Worm (Caenorhabditis elegans) whole organism, late embryonic: ENCODE measurements around the gene ZK328.6.

Source experiments
- C08G9.2 ChIP-seq: sonication (generic microtip); optimal IDR thresholded peaks from 2 replicates; lab custom pipeline; 2016; ENCODE audit warnings: mild to moderate bottlenecking, missing genetic modification characterization, moderate library complexity, missing compliant biosample characterization
- C38D4.7 ChIP-seq: fragments of 200-800 bp; sonication (Bioruptor generic); optimal IDR thresholded peaks from 2 replicates; lab custom pipeline; 2018; ENCODE audit warnings: mild to moderate bottlenecking, missing genetic modification characterization, moderate library complexity, missing compliant biosample characterization
- F13H6.1 ChIP-seq: sonication (generic microtip); optimal IDR thresholded peaks from 2 replicates; lab custom pipeline; 2016; ENCODE audit warnings: missing genetic modification characterization, missing compliant biosample characterization
- Y22D7AL.16 ChIP-seq: sonication (generic microtip); optimal IDR thresholded peaks from 2 replicates; lab custom pipeline; 2016; ENCODE audit warnings: missing genetic modification characterization, missing compliant biosample characterization
- ceh-14 ChIP-seq: sonication (generic microtip); optimal IDR thresholded peaks from 2 replicates; lab custom pipeline; 2016; ENCODE audit warnings: missing genotype, missing genetic modification characterization, missing compliant biosample characterization
- ceh-18 ChIP-seq: sonication (generic microtip); optimal IDR thresholded peaks from 2 replicates; lab custom pipeline; 2016; ENCODE audit warnings: missing genetic modification characterization, missing compliant biosample characterization
- ceh-2 ChIP-seq: sonication (generic microtip); optimal IDR thresholded peaks from 2 replicates; lab custom pipeline; 2016; ENCODE audit warnings: missing genotype, missing genetic modification characterization, missing compliant biosample characterization
- ceh-24 ChIP-seq: sonication (generic microtip); optimal IDR thresholded peaks from 2 replicates; lab custom pipeline; 2016; ENCODE audit warnings: mild to moderate bottlenecking, missing genetic modification characterization, missing compliant biosample characterization
- ceh-31 ChIP-seq: sonication (generic microtip); optimal IDR thresholded peaks from 2 replicates; lab custom pipeline; 2016; ENCODE audit warnings: missing genetic modification characterization, missing compliant biosample characterization
- ceh-34 ChIP-seq: sonication (generic microtip); optimal IDR thresholded peaks from 2 replicates; lab custom pipeline; 2016; ENCODE audit warnings: mild to moderate bottlenecking, missing genetic modification characterization, missing compliant biosample characterization
- ceh-48 ChIP-seq: sonication (generic microtip); optimal IDR thresholded peaks from 2 replicates; lab custom pipeline; 2016; ENCODE audit warnings: missing genetic modification characterization, inconsistent platforms, missing compliant biosample characterization
- ceh-9 ChIP-seq: sonication (generic microtip); optimal IDR thresholded peaks from 2 replicates; lab custom pipeline; 2016; ENCODE audit warnings: mild to moderate bottlenecking, missing genetic modification characterization, inconsistent platforms, missing compliant biosample characterization
- dmd-4 ChIP-seq: sonication (generic microtip); optimal IDR thresholded peaks from 2 replicates; lab custom pipeline; 2016; ENCODE audit warnings: borderline replicate concordance, missing genetic modification characterization, missing compliant biosample characterization
- elt-2 ChIP-seq: sonication (generic microtip); optimal IDR thresholded peaks from 2 replicates; lab custom pipeline; 2016; ENCODE audit warnings: missing genetic modification reagents, missing genetic modification characterization, missing compliant biosample characterization
- ets-4 ChIP-seq: sonication (generic microtip); optimal IDR thresholded peaks from 2 replicates; lab custom pipeline; 2016; ENCODE audit warnings: missing genetic modification characterization, missing compliant biosample characterization
- fax-1 ChIP-seq: sonication (generic microtip); optimal IDR thresholded peaks from 2 replicates; lab custom pipeline; 2016; ENCODE audit warnings: missing genotype, missing genetic modification characterization, missing compliant biosample characterization
- hlh-13 ChIP-seq: fragments of 200-800 bp; sonication (Bioruptor generic); optimal IDR thresholded peaks from 2 replicates; lab custom pipeline; 2018; ENCODE audit warnings: mild to moderate bottlenecking, missing genetic modification characterization, missing compliant biosample characterization
- hlh-30 ChIP-seq: sonication (generic microtip); optimal IDR thresholded peaks from 2 replicates; lab custom pipeline; 2017; ENCODE audit warnings: antibody characterized with exemption, missing genetic modification characterization, missing compliant biosample characterization; ENCODE audit not compliant: insufficient read depth
- hlh-6 ChIP-seq: sonication (generic microtip); optimal IDR thresholded peaks from 2 replicates; lab custom pipeline; 2016; ENCODE audit warnings: missing genotype, missing genetic modification characterization, missing compliant biosample characterization
- hlh-8 ChIP-seq: sonication (generic microtip); optimal IDR thresholded peaks from 2 replicates; lab custom pipeline; 2016; ENCODE audit warnings: missing genotype, missing genetic modification characterization, missing compliant biosample characterization
- lim-6 ChIP-seq: sonication (generic microtip); optimal IDR thresholded peaks from 2 replicates; lab custom pipeline; 2016; ENCODE audit warnings: missing genetic modification characterization, missing compliant biosample characterization
- mec-3 ChIP-seq: sonication (generic microtip); optimal IDR thresholded peaks from 2 replicates; lab custom pipeline; 2016; ENCODE audit warnings: borderline replicate concordance, missing genetic modification characterization, missing compliant biosample characterization
- nfya-1 ChIP-seq: sonication (generic microtip); optimal IDR thresholded peaks from 2 replicates; lab custom pipeline; 2017; ENCODE audit warnings: missing genetic modification characterization, mild to moderate bottlenecking, missing compliant biosample characterization, antibody characterized with exemption, moderate library complexity
- nhr-232 ChIP-seq: sonication (generic microtip); optimal IDR thresholded peaks from 2 replicates; lab custom pipeline; 2016; ENCODE audit warnings: missing genetic modification characterization, missing compliant biosample characterization
- odd-2 ChIP-seq: sonication (generic microtip); optimal IDR thresholded peaks from 2 replicates; lab custom pipeline; 2017; ENCODE audit warnings: antibody characterized with exemption, mild to moderate bottlenecking, missing genetic modification characterization, missing compliant biosample characterization
- pax-1 ChIP-seq: fragments of 150-350 bp; optimal IDR thresholded peaks from 2 replicates; lab custom pipeline; 2014; ENCODE audit warnings: missing biosample characterization, missing genetic modification characterization
- pha-4 ChIP-seq: fragments of 150-350 bp; optimal IDR thresholded peaks from 2 replicates; lab custom pipeline; 2018; ENCODE audit warnings: missing biosample characterization, missing genetic modification reagents, missing genetic modification characterization
- pqm-1 ChIP-seq: sonication (generic microtip); optimal IDR thresholded peaks from 2 replicates; lab custom pipeline; 2016; ENCODE audit warnings: missing genetic modification characterization, missing compliant biosample characterization
- ref-2 ChIP-seq: sonication (generic microtip); optimal IDR thresholded peaks from 2 replicates; lab custom pipeline; 2016; ENCODE audit warnings: missing genetic modification characterization, missing compliant biosample characterization
- rnt-1 ChIP-seq: sonication (generic microtip); optimal IDR thresholded peaks from 2 replicates; lab custom pipeline; 2016; ENCODE audit warnings: missing genetic modification characterization, missing compliant biosample characterization
- sdc-2 ChIP-seq: sonication (generic microtip); optimal IDR thresholded peaks from 2 replicates; lab custom pipeline; 2016; ENCODE audit warnings: missing genotype, missing genetic modification characterization, missing compliant biosample characterization
- sox-4 ChIP-seq: sonication (generic microtip); optimal IDR thresholded peaks from 2 replicates; lab custom pipeline; 2017; ENCODE audit warnings: mild to moderate bottlenecking, missing genetic modification characterization, inconsistent platforms, missing compliant biosample characterization
- tbx-2 ChIP-seq: sonication (generic microtip); optimal IDR thresholded peaks from 2 replicates; lab custom pipeline; 2016; ENCODE audit warnings: missing genetic modification characterization, missing compliant biosample characterization
- tbx-7 ChIP-seq: sonication (generic microtip); optimal IDR thresholded peaks from 2 replicates; lab custom pipeline; 2016; ENCODE audit warnings: missing genotype, missing genetic modification characterization, missing compliant biosample characterization
- ttx-3 ChIP-seq: sonication (generic microtip); optimal IDR thresholded peaks from 2 replicates; lab custom pipeline; 2016; ENCODE audit warnings: missing genetic modification reagents, missing genetic modification characterization, missing compliant biosample characterization
- unc-3 ChIP-seq, 2 experiments: fragments of 200-800 bp in 1 of 2; sonication (Bioruptor generic) in 1 of 2; sonication (generic microtip) in 1 of 2; conservative IDR thresholded peaks in 1 of 2; optimal IDR thresholded peaks in 1 of 2; 2 replicates each; pipeline versions ENCODE4 v1.3.6 to Lab custom; 2016 to 2022; ENCODE audit warnings: missing compliant biosample characterization in 2 of 2, missing genetic modification characterization in 2 of 2, missing genetic modification reagents in 1 of 2
- unc-42 ChIP-seq: sonication (generic microtip); optimal IDR thresholded peaks from 2 replicates; lab custom pipeline; 2016; ENCODE audit warnings: missing genotype, missing genetic modification characterization, missing compliant biosample characterization
- unc-55 ChIP-seq: sonication (generic microtip); optimal IDR thresholded peaks from 2 replicates; lab custom pipeline; 2017; ENCODE audit warnings: missing biosample characterization, missing genetic modification reagents, missing genetic modification characterization
- zip-5 ChIP-seq: sonication (generic microtip); optimal IDR thresholded peaks from 2 replicates; lab custom pipeline; 2016; ENCODE audit warnings: missing genetic modification characterization, missing compliant biosample characterization
- ztf-16 ChIP-seq: sonication (generic microtip); optimal IDR thresholded peaks from 2 replicates; lab custom pipeline; 2017; ENCODE audit warnings: missing genetic modification characterization, missing compliant biosample characterization

The ZK328.6 gene

ce11 chrIII:6039370-6039769, 9.0 kb upstream of the ZK328.6 start, which contains the start of gene ift-139:
Gene ift-139, minus strand, starts transcription at chrIII:6039470.
- TF ChIP-seq pha-4 (tag; lab: Kevin White, UChicago) (no peak), hlh-8 (no peak), pax-1 (no peak), Y22D7AL.16 (tag; lab: Kevin White, UChicago) (no peak), ztf-16 (tag; lab: Kevin White, UChicago) (no peak), pqm-1 (tag; lab: Kevin White, UChicago) (no peak), sox-4 (tag; lab: Kevin White, UChicago) (no peak), hlh-6 (tag; lab: Kevin White, UChicago) (no peak), fax-1 (no peak), nhr-232 (tag; lab: Kevin White, UChicago) (no peak), unc-3 (GFP tag; conservative IDR thresholded peaks at IDR 0.05; lab: Robert Waterston, UW) (no peak), unc-3 (tag; optimal IDR thresholded peaks at IDR 0.05; lab: Kevin White, UChicago) (no peak), ceh-48 (tag; lab: Kevin White, UChicago) (no peak), tbx-7 (tag; lab: Kevin White, UChicago) (no peak), nfya-1 (no peak), unc-42 (tag; lab: Kevin White, UChicago) (no peak), hlh-30 (no peak), mec-3 (no peak), ceh-24 (tag; lab: Kevin White, UChicago) (no peak), ceh-14 (tag; lab: Kevin White, UChicago) (no peak)

- TF ChIP-seq F13H6.1 (tag; lab: Kevin White, UChicago) (no peak), C38D4.7 (GFP tag; lab: Kevin White, UChicago) (no peak), sox-4 (tag; lab: Kevin White, UChicago) (no peak), ttx-3 (tag; lab: Kevin White, UChicago) (no peak), C08G9.2 (tag; lab: Kevin White, UChicago) (no peak), tbx-2 (tag; lab: Kevin White, UChicago) (no peak), tbx-7 (tag; lab: Kevin White, UChicago) (no peak), unc-55 (GFP tag; lab: Kevin White, UChicago) (no peak), dmd-4 (no peak), ceh-14 (tag; lab: Kevin White, UChicago) (no peak), odd-2 (no peak), ztf-16 (tag; lab: Kevin White, UChicago) (no peak), ceh-31 (tag; lab: Kevin White, UChicago) (no peak), hlh-6 (tag; lab: Kevin White, UChicago) (no peak), sdc-2 (tag; lab: Kevin White, UChicago) (no peak), ceh-9 (tag; lab: Kevin White, UChicago) (no peak), elt-2 (no peak)
- TF ChIP-seq, all 69 proteins: peak for 0
Observed at ce11 chrIII:6028432-6028831, 2.0 kb downstream of the ZK328.6 start, which contains the start of gene tbx-7. Gene tbx-7, minus strand, starts transcription at chrIII:6028532.

ce11 chrIII:6019512-6020209, 10.7 kb downstream of the ZK328.6 start, which contains the start of the genes npp-10 and cyk-3:
Gene npp-10, minus strand, starts transcription at chrIII:6019562.
Gene cyk-3, plus strand, starts transcription at chrIII:6020159.
- TF ChIP-seq unc-55 (GFP tag; lab: Kevin White, UChicago): peak; percentile 64
- no peak for TF ChIP-seq hlh-6 (tag; lab: Kevin White, UChicago)
- TF ChIP-seq hlh-13 (GFP tag; lab: Kevin White, UChicago): no peak
- no peak for TF ChIP-seq nhr-232 (tag; lab: Kevin White, UChicago)

DNA sequence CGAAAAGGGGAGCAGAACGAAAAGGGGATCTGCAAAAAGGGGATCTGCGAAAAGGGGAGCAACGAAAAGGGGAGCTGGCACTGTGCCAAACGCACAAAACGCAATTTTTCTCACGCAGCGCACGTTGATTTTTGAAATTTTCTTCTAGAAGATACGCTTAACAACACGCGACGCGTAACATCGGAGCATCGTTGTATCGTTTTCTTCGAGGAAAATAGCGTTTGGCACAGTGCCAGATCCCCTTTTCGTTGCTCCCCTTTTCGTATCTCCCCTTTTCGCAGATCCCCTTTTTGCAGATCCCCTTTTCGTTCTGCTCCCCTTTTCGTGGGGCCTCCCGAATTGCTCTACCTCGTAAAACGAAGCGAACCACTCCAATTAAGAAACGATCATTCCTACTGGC, 17.4 kb downstream of the ZK328.6 start:
- TF ChIP-seq zip-5: peak; percentile 3
- TF ChIP-seq C08G9.2 (tag; lab: Kevin White, UChicago): peak; percentile 72
- TF ChIP-seq ceh-34 (tag; lab: Kevin White, UChicago): peak; percentile 3
- peak; percentile 85 for TF ChIP-seq ets-4 (tag; lab: Kevin White, UChicago)
- TF ChIP-seq ceh-2 (tag; lab: Kevin White, UChicago): peak; percentile 43
- TF ChIP-seq hlh-8: peak; percentile 26
- TF ChIP-seq rnt-1 (tag; lab: Kevin White, UChicago): peak; percentile 48
- peak; percentile 50 for TF ChIP-seq F13H6.1 (tag; lab: Kevin White, UChicago)
- peak; percentile 86 for TF ChIP-seq ceh-14 (tag; lab: Kevin White, UChicago)
- peak; percentile 69 for TF ChIP-seq lim-6 (tag; lab: Kevin White, UChicago)
- TF ChIP-seq ceh-31 (tag; lab: Kevin White, UChicago): peak; percentile 93
- peak; percentile 73 for TF ChIP-seq ref-2 (tag; lab: Kevin White, UChicago)
- peak; percentile 63 for TF ChIP-seq mec-3
- peak; percentile 38 for TF ChIP-seq hlh-6 (tag; lab: Kevin White, UChicago)
- peak; percentile 62 for TF ChIP-seq fax-1
- peak; percentile 76 for TF ChIP-seq tbx-2 (tag; lab: Kevin White, UChicago)
- peak; percentile 33 for TF ChIP-seq unc-42 (tag; lab: Kevin White, UChicago)
- TF ChIP-seq ceh-18 (tag; lab: Kevin White, UChicago): peak; percentile 13
